Fruit fly (Drosophila melanogaster): Measurements from ENCODE around the gene CG3792.

Gene CG3792

dm6 chr2L:4981278-4981966 is 4.3 kb downstream of the CG3792 start, which contains the start of the genes CG8892 and CG34126 (continued):
- TF ChIP-seq sima (GFP tag; optimal IDR thresholded peaks at IDR 0.05), result peak; percentile 83
- TF ChIP-seq Dref (GFP tag; IDR thresholded peaks at IDR 0.05), result peak; percentile 51
- TF ChIP-seq Doc2 (GFP tag; IDR thresholded peaks at IDR 0.05), result peak; percentile 93
- TF ChIP-seq CG8388 (GFP tag; optimal IDR thresholded peaks at IDR 0.05), result peak; percentile 93
- peak; percentile 98 for TF ChIP-seq bcd (GFP tag; optimal IDR thresholded peaks at IDR 0.05)
- peak; percentile 87 for TF ChIP-seq CG33213 (GFP tag; optimal IDR thresholded peaks at IDR 0.05)
- peak; percentile 87 for TF ChIP-seq CG8281 (tag; optimal IDR thresholded peaks at IDR 0.05)
- peak; percentile 83; the same call in 1 of the 2 replicates for TF ChIP-seq CkIIα-i1 (GFP tag; IDR thresholded peaks at IDR 0.05)
- peak; percentile 42 for TF ChIP-seq Dp (GFP tag; optimal IDR thresholded peaks at IDR 0.05)
- TF ChIP-seq Kr (GFP tag; optimal IDR thresholded peaks at IDR 0.05), result peak; percentile 61
- peak; percentile 91 for TF ChIP-seq CG10274 (GFP tag; optimal IDR thresholded peaks at IDR 0.05)
- peak; percentile 86 for TF ChIP-seq Vsx1 (GFP tag; optimal IDR thresholded peaks at IDR 0.05)
- TF ChIP-seq Hand (GFP tag; optimal IDR thresholded peaks at IDR 0.05), result peak; percentile 82
- TF ChIP-seq NK7.1 (GFP tag; optimal IDR thresholded peaks at IDR 0.05), result peak; percentile 82
- peak; percentile 95 for TF ChIP-seq CG4854 (GFP tag; optimal IDR thresholded peaks at IDR 0.05)
- peak; percentile 98 for TF ChIP-seq chn (GFP tag; optimal IDR thresholded peaks at IDR 0.05)
- peak; percentile 97 for TF ChIP-seq nerfin-1 (tag; optimal IDR thresholded peaks at IDR 0.05)
- TF ChIP-seq CG16779 (GFP tag; IDR thresholded peaks at IDR 0.05), result peak; percentile 85
- TF ChIP-seq Sox102F (GFP tag; optimal IDR thresholded peaks at IDR 0.05), result peak; percentile 94
- TF ChIP-seq CG10321 (GFP tag; IDR thresholded peaks at IDR 0.05), result peak; percentile 69
- peak; percentile 97 for TF ChIP-seq Ssrp (tag; optimal IDR thresholded peaks at IDR 0.05)
- TF ChIP-seq schlank (tag; optimal IDR thresholded peaks at IDR 0.05), result peak; percentile 81
- 0 out of 2 replicates have a peak, but pooled peaks have one; percentile 25 for TF ChIP-seq nerfin-2 (GFP tag; IDR thresholded peaks at IDR 0.05; ENCODE audit: partially characterized antibody)
- TF ChIP-seq tio (GFP tag; optimal IDR thresholded peaks at IDR 0.05), result peak; percentile 98
- TF ChIP-seq ttk (GFP tag; IDR thresholded peaks at IDR 0.05), result peak; percentile 93
- TF ChIP-seq row (GFP tag; IDR thresholded peaks at IDR 0.05), result peak; percentile 98
- TF ChIP-seq sr (GFP tag; IDR thresholded peaks at IDR 0.05), result peak; percentile 58; the same call in 2 of the 3 replicates
- peak; percentile 96 for TF ChIP-seq CG9876 (GFP tag; optimal IDR thresholded peaks at IDR 0.05)
- peak; percentile 90 for TF ChIP-seq dm (GFP tag; optimal IDR thresholded peaks at IDR 0.05)
- peak; percentile 97 for TF ChIP-seq fd96Cb (tag; optimal IDR thresholded peaks at IDR 0.05)
- peak; percentile 93 for TF ChIP-seq ro (GFP tag; IDR thresholded peaks at IDR 0.05)
- peak; percentile 98 for TF ChIP-seq Rfx (GFP tag; IDR thresholded peaks at IDR 0.05)
- TF ChIP-seq ab (GFP tag; optimal IDR thresholded peaks at IDR 0.05), result peak; percentile 96
- peak; percentile 95 to 98 for TF ChIP-seq Pdp1 (GFP tag; optimal IDR thresholded peaks at IDR 0.05)
- peak; percentile 92 for TF ChIP-seq Bdp1 (GFP tag; optimal IDR thresholded peaks at IDR 0.05)
- peak; percentile 94 for TF ChIP-seq unpg (GFP tag; optimal IDR thresholded peaks at IDR 0.05)
- peak; percentile 93 for TF ChIP-seq CG17385 (GFP tag; optimal IDR thresholded peaks at IDR 0.05)
- TF ChIP-seq Nf-YA (GFP tag; IDR thresholded peaks at IDR 0.05), result peak; percentile 89
- TF ChIP-seq cg (GFP tag; optimal IDR thresholded peaks at IDR 0.05), result no peak
- TF ChIP-seq pros (GFP tag; optimal IDR thresholded peaks at IDR 0.05), result peak; percentile 51
- peak; percentile 75 for TF ChIP-seq CG15479 (GFP tag; optimal IDR thresholded peaks at IDR 0.05)
- TF ChIP-seq aop (GFP tag; IDR thresholded peaks at IDR 0.05), result peak; percentile 72; the same call in 1 of the 2 replicates
- TF ChIP-seq CG1529 (GFP tag; optimal IDR thresholded peaks at IDR 0.05), result peak; percentile 94
- TF ChIP-seq CG10979 (tag; optimal IDR thresholded peaks at IDR 0.05), result peak; percentile 95
- TF ChIP-seq tup (GFP tag; optimal IDR thresholded peaks at IDR 0.05), result peak; percentile 95
- TF ChIP-seq CG9817 (tag; optimal IDR thresholded peaks at IDR 0.05), result peak; percentile 98
- TF ChIP-seq bab2 (GFP tag; optimal IDR thresholded peaks at IDR 0.05), result peak; percentile 97
- peak; percentile 94 for TF ChIP-seq CG14441 (GFP tag; IDR thresholded peaks at IDR 0.05)
- no peak for TF ChIP-seq hb (GFP tag; IDR thresholded peaks at IDR 0.05; ENCODE audit: partially characterized antibody)
